Fruit fly (Drosophila melanogaster) Kc167 (cell line): ENCODE results near the gene CG31715.

Experiments used
- Sin3A ChIP-seq: fragments of >200 bp; optimal IDR thresholded peaks from 2 replicates; lab custom pipeline; 2018; ENCODE audit warnings: missing external identifiers
- h ChIP-seq: fragments of >200 bp; optimal IDR thresholded peaks from 3 replicates; lab custom pipeline; 2018; ENCODE audit warnings: missing external identifiers
- psq ChIP-seq: fragments of >200 bp; optimal IDR thresholded peaks from 2 replicates; lab custom pipeline; 2017; ENCODE audit warnings: missing external identifiers
- ttk ChIP-seq: sonication (Bioruptor generic); optimal IDR thresholded peaks from 2 replicates; lab custom pipeline; 2017; ENCODE audit warnings: missing external identifiers

dm6 chr2L:10375464-10376236, 34.2 kb downstream of the CG31715 start, which contains the start of the genes CG33303 and dpr19:
- TF ChIP-seq psq (no peak), h (no peak), Sin3A (lab: Kevin White, UChicago) (no peak), ttk (lab: Kevin White, UChicago) (no peak)
